Worm (Caenorhabditis elegans) whole organism, midembryonic: ENCODE measurements around the gene col-73.
"Not testable (repeated sequence)": the region's sequence is repeated elsewhere in the genome, so short reads cannot be mapped to it uniquely, and the experiment has no call there.

ENCODE experiments used
- T22C8.4 ChIP-seq: fragments of 200-800 bp; sonication (Bioruptor generic); IDR thresholded peaks from 2 replicates; pipeline ENCODE4 v1.3.6; 2022; ENCODE audit warnings: missing genetic modification characterization, missing compliant biosample characterization
- cog-1 ChIP-seq: sonication (generic microtip); optimal IDR thresholded peaks from 2 replicates; lab custom pipeline; 2016; ENCODE audit warnings: missing genetic modification characterization, missing compliant biosample characterization
- flt-1 ChIP-seq: fragments of 200-800 bp; sonication (Bioruptor generic); IDR thresholded peaks from 2 replicates; pipeline ENCODE4 v1.3.6; 2022; ENCODE audit warnings: missing genetic modification characterization, missing compliant biosample characterization
- klf-2 ChIP-seq: fragments of 200-800 bp; sonication (Bioruptor generic); conservative IDR thresholded peaks from 2 replicates; pipeline ENCODE4 v1.3.6; 2022; ENCODE audit warnings: missing genetic modification reagents, missing genetic modification characterization, missing compliant biosample characterization
- med-1 ChIP-seq: sonication (generic microtip); optimal IDR thresholded peaks from 2 replicates; lab custom pipeline; 2017; ENCODE audit warnings: missing genetic modification characterization, mild to moderate bottlenecking, missing compliant biosample characterization, antibody characterized with exemption, missing genetic modification reagents; ENCODE audit not compliant: insufficient read depth
- ref-1 ChIP-seq: fragments of 200-800 bp; sonication (Bioruptor generic); conservative IDR thresholded peaks from 2 replicates; pipeline ENCODE4 v1.3.6; 2022; ENCODE audit warnings: missing genetic modification reagents, missing genetic modification characterization, missing compliant biosample characterization
- tab-1 ChIP-seq: fragments of 200-800 bp; sonication (Bioruptor generic); IDR thresholded peaks from 2 replicates; pipeline ENCODE4 v1.3.6; 2022; ENCODE audit warnings: missing genetic modification characterization, missing compliant biosample characterization
- ztf-29 ChIP-seq: fragments of 200-800 bp; sonication (Bioruptor generic); IDR thresholded peaks from 2 replicates; pipeline ENCODE4 v1.3.6; 2022; ENCODE audit warnings: missing genetic modification reagents, missing genetic modification characterization, missing compliant biosample characterization

ce11 chrII:4916462-4916861 lies 43.5 kb upstream of the col-73 start, which contains the start of gene msp-31:
- TF ChIP-seq klf-2; ztf-29 (GFP tag; lab: Robert Waterston, UW); ref-1 (GFP tag; lab: Robert Waterston, UW); T22C8.4 (GFP tag; lab: Robert Waterston, UW); cog-1 (tag; lab: Kevin White, UChicago); med-1; flt-1; tab-1 (GFP tag; lab: Robert Waterston, UW): not testable (repeated sequence)
